Fruit fly (Drosophila melanogaster): ENCODE data around the gene Ddx56.
A peak's percentile ranks its signal among the peaks of the same experiment; 100 is the strongest.

Gene Ddx56

dm6 chrX:21366311-21366990, 21.3 kb downstream of the Ddx56 start (continued):
- peak; percentile 88 for TF ChIP-seq CG7372 (GFP tag; IDR thresholded peaks at IDR 0.05)
- peak; percentile 75 for TF ChIP-seq rib (GFP tag; IDR thresholded peaks at IDR 0.05)
- TF ChIP-seq CG6765 (GFP tag; optimal IDR thresholded peaks at IDR 0.05) = peak; percentile 88
- TF ChIP-seq CG2875 (GFP tag; optimal IDR thresholded peaks at IDR 0.05) = peak; percentile 81
- TF ChIP-seq phol (tag; optimal IDR thresholded peaks at IDR 0.05) = peak; percentile 94
- TF ChIP-seq CG13624 (GFP tag; optimal IDR thresholded peaks at IDR 0.05) = peak; percentile 29
- peak; percentile 84 for TF ChIP-seq CG4730 (GFP tag; IDR thresholded peaks at IDR 0.05)
- peak; percentile 72 for TF ChIP-seq CG4707 (GFP tag; optimal IDR thresholded peaks at IDR 0.05)
- no peak for TF ChIP-seq tna (GFP tag; IDR thresholded peaks at IDR 0.05; ENCODE audit: partially characterized antibody)
- peak; percentile 83 for TF ChIP-seq CG15696 (tag; optimal IDR thresholded peaks at IDR 0.05)
- peak; percentile 73 for TF ChIP-seq corto (GFP tag; optimal IDR thresholded peaks at IDR 0.05)
- TF ChIP-seq CG17802 (tag; optimal IDR thresholded peaks at IDR 0.05) = peak; percentile 58
- peak; percentile 60 for TF ChIP-seq pros (GFP tag; optimal IDR thresholded peaks at IDR 0.05)
- no peak for TF ChIP-seq CG8478 (optimal IDR thresholded peaks at IDR 0.05)
- TF ChIP-seq zf30C (GFP tag; optimal IDR thresholded peaks at IDR 0.05) = no peak
- TF ChIP-seq CG2889 (GFP tag; IDR thresholded peaks at IDR 0.05) = peak; percentile 76
- peak; percentile 16 for TF ChIP-seq slp2 (GFP tag; optimal IDR thresholded peaks at IDR 0.05)
- peak; percentile 96 for TF ChIP-seq CG13296 (GFP tag; optimal IDR thresholded peaks at IDR 0.05)
- TF ChIP-seq prd (optimal IDR thresholded peaks at IDR 0.05) = no peak
- peak; percentile 90 for TF ChIP-seq prd (GFP tag; IDR thresholded peaks at IDR 0.05)
- TF ChIP-seq CG4404 (GFP tag; IDR thresholded peaks at IDR 0.05) = peak; percentile 84
- TF ChIP-seq Hr39 (optimal IDR thresholded peaks at IDR 0.05) = no peak
- TF ChIP-seq PHDP (tag; optimal IDR thresholded peaks at IDR 0.05) = peak; percentile 93
- peak; percentile 81 for TF ChIP-seq CG6254 (GFP tag; optimal IDR thresholded peaks at IDR 0.05)
- TF ChIP-seq run (tag; optimal IDR thresholded peaks at IDR 0.05) = peak; percentile 85
- peak; percentile 61 for TF ChIP-seq CG5245 (GFP tag; optimal IDR thresholded peaks at IDR 0.05)
- TF ChIP-seq pnt (GFP tag; optimal IDR thresholded peaks at IDR 0.05) = peak; percentile 63
- peak; percentile 58 for TF ChIP-seq chn (GFP tag; optimal IDR thresholded peaks at IDR 0.05)
- peak; percentile 87 for TF ChIP-seq az2 (GFP tag; optimal IDR thresholded peaks at IDR 0.05)
- peak; percentile 90 for TF ChIP-seq Abd-B (GFP tag; optimal IDR thresholded peaks at IDR 0.05)
- TF ChIP-seq peb (GFP tag; IDR thresholded peaks at IDR 0.05) = peak; percentile 77
- peak; percentile 82; the same call in 2 of the 3 replicates for TF ChIP-seq CG7357 (GFP tag; IDR thresholded peaks at IDR 0.05)
- TF ChIP-seq jumu (GFP tag; optimal IDR thresholded peaks at IDR 0.05) = peak; percentile 41
- TF ChIP-seq CG12659 (GFP tag; optimal IDR thresholded peaks at IDR 0.05) = peak; percentile 96
- peak; percentile 92 for TF ChIP-seq sisA (GFP tag; IDR thresholded peaks at IDR 0.05)
- TF ChIP-seq CG30020 (tag; optimal IDR thresholded peaks at IDR 0.05) = peak; percentile 73
- TF ChIP-seq ci (GFP tag; IDR thresholded peaks at IDR 0.05) = peak; percentile 81
- TF ChIP-seq bbx (GFP tag; IDR thresholded peaks at IDR 0.05; ENCODE audit: partially characterized antibody) = peak; percentile 23; the same call in 1 of the 2 replicates
- TF ChIP-seq CG2712 (tag; optimal IDR thresholded peaks at IDR 0.05) = peak; percentile 93
- TF ChIP-seq slou (GFP tag; optimal IDR thresholded peaks at IDR 0.05) = peak; percentile 70
- peak; percentile 84 for TF ChIP-seq crol (GFP tag; IDR thresholded peaks at IDR 0.05)
- peak; percentile 75 for TF ChIP-seq CG14667 (GFP tag; IDR thresholded peaks at IDR 0.05)
- TF ChIP-seq lbe (GFP tag; optimal IDR thresholded peaks at IDR 0.05) = peak; percentile 75
- TF ChIP-seq Sry-β (GFP tag; optimal IDR thresholded peaks at IDR 0.05) = peak; percentile 46
- peak; percentile 83 for TF ChIP-seq ttk (GFP tag; IDR thresholded peaks at IDR 0.05)
- peak; percentile 82 for TF ChIP-seq CG11723 (GFP tag; optimal IDR thresholded peaks at IDR 0.05)
- TF ChIP-seq Atf3 (GFP tag; optimal IDR thresholded peaks at IDR 0.05) = peak; percentile 3
- TF ChIP-seq Med (GFP tag) = peak; percentile 91
- TF ChIP-seq sima (GFP tag; optimal IDR thresholded peaks at IDR 0.05) = no peak
- peak; percentile 34 for TF ChIP-seq vfl (GFP tag; optimal IDR thresholded peaks at IDR 0.05)
- peak; percentile 93 for TF ChIP-seq Ets65A (GFP tag)
